Fruit fly (Drosophila melanogaster) whole organism, embryonic: ENCODE results near the gene Mzt1.

Source experiments
- Adf1 ChIP-seq: fragments of 200-800 bp; sonication (Bioruptor generic); IDR thresholded peaks from 2 replicates; pipeline ENCODE4 v1.3.6; 2022; ENCODE audit warnings: missing biosample characterization, missing genetic modification characterization
- Asciz ChIP-seq: fragments of 200-800 bp; sonication (Bioruptor generic); optimal IDR thresholded peaks from 2 replicates; lab custom pipeline; 2017; ENCODE audit warnings: missing biosample characterization, mild to moderate bottlenecking, missing genetic modification characterization, missing genetic modification reagents
- Awh ChIP-seq: fragments of 200-800 bp; sonication (Bioruptor generic); IDR thresholded peaks from 2 replicates; pipeline ENCODE4, ENCODE4 v1.3.6; 2022; ENCODE audit warnings: missing biosample characterization, missing genetic modification characterization
- CG10366 ChIP-seq: fragments of 200-800 bp; sonication (Bioruptor generic); IDR thresholded peaks from 2 replicates; pipeline ENCODE4 v1.3.6; 2022; ENCODE audit warnings: missing biosample characterization, missing genetic modification characterization
- CG11696 ChIP-seq: fragments of 200-800 bp; sonication (Bioruptor generic); IDR thresholded peaks from 2 replicates; pipeline ENCODE4 v1.3.6; 2022; ENCODE audit warnings: missing biosample characterization, missing genetic modification characterization
- CG11723 ChIP-seq: fragments of 200-800 bp; sonication (Bioruptor generic); optimal IDR thresholded peaks from 2 replicates; lab custom pipeline; 2017; ENCODE audit warnings: missing biosample characterization, mild to moderate bottlenecking, missing genetic modification characterization
- CG12104 ChIP-seq: fragments of 200-800 bp; sonication (Bioruptor generic); optimal IDR thresholded peaks from 3 replicates; lab custom pipeline; 2016; ENCODE audit warnings: missing biosample characterization, missing genetic modification characterization
- CG12219 ChIP-seq: fragments of 200-800 bp; sonication (Bioruptor generic); optimal IDR thresholded peaks from 3 replicates; lab custom pipeline; 2018; ENCODE audit warnings: missing biosample characterization, mild to moderate bottlenecking, missing genetic modification characterization
- CG15479 ChIP-seq: fragments of 200-800 bp; sonication (Bioruptor generic); optimal IDR thresholded peaks from 3 replicates; lab custom pipeline; 2019; ENCODE audit warnings: missing biosample characterization, mild to moderate bottlenecking, missing genetic modification characterization, moderate library complexity
- CG17361 ChIP-seq: fragments of 200-800 bp; sonication (Bioruptor generic); IDR thresholded peaks from 3 replicates; pipeline ENCODE4 v1.3.6; 2022; ENCODE audit warnings: missing biosample characterization, missing genetic modification characterization
- CG3065 ChIP-seq: fragments of 200-800 bp; sonication (Bioruptor generic); optimal IDR thresholded peaks from 2 replicates; lab custom pipeline; 2016; ENCODE audit warnings: missing biosample characterization, missing genetic modification characterization
- CG31441 ChIP-seq: fragments of 200-800 bp; sonication (Bioruptor generic); IDR thresholded peaks from 2 replicates; pipeline ENCODE4 v1.3.6; 2022; ENCODE audit warnings: missing biosample characterization, missing genetic modification characterization
- CG43689 ChIP-seq: fragments of 200-800 bp; sonication (Bioruptor generic); IDR thresholded peaks from 2 replicates; pipeline ENCODE4 v1.3.6; 2022; ENCODE audit warnings: missing biosample characterization, missing genetic modification characterization
- CG4730 ChIP-seq: fragments of 200-800 bp; sonication (Bioruptor generic); IDR thresholded peaks from 2 replicates; pipeline ENCODE4 v1.3.6; 2022; ENCODE audit warnings: missing biosample characterization, missing genetic modification characterization
- CG6254 ChIP-seq: fragments of 200-800 bp; sonication (Bioruptor generic); optimal IDR thresholded peaks from 3 replicates; lab custom pipeline; 2017; ENCODE audit warnings: mild to moderate bottlenecking, missing biosample characterization, missing genetic modification reagents, missing genetic modification characterization
- CG7556 ChIP-seq: fragments of 200-800 bp; sonication (Bioruptor generic); optimal IDR thresholded peaks from 2 replicates; lab custom pipeline; 2017; ENCODE audit warnings: missing biosample characterization, mild to moderate bottlenecking, missing genetic modification characterization
- CG8359 ChIP-seq: fragments of 200-800 bp; sonication (Bioruptor generic); optimal IDR thresholded peaks from 2 replicates; lab custom pipeline; 2017; ENCODE audit warnings: missing biosample characterization, mild to moderate bottlenecking, missing genetic modification characterization, borderline replicate concordance
- CG8765 ChIP-seq: fragments of 200-800 bp; sonication (Bioruptor generic); IDR thresholded peaks from 2 replicates; pipeline ENCODE4 v1.3.6; 2022; ENCODE audit warnings: missing biosample characterization, missing genetic modification characterization
- CoRest ChIP-seq: fragments of 200-800 bp; sonication (Bioruptor generic); optimal IDR thresholded peaks from 3 replicates; lab custom pipeline; 2018; ENCODE audit warnings: missing biosample characterization, mild to moderate bottlenecking, missing genetic modification characterization, moderate library complexity
- Ets65A ChIP-seq: fragments of 200-800 bp; sonication (Bioruptor generic); peaks from one replicate; lab custom pipeline; 2016; ENCODE audit warnings: missing biosample characterization, missing genetic modification characterization
- GATAe ChIP-seq: fragments of 200-800 bp; sonication (Bioruptor generic); conservative IDR thresholded peaks from 2 replicates; pipeline ENCODE4 v1.3.6; 2022; ENCODE audit warnings: missing biosample characterization, missing genetic modification characterization
- H15 ChIP-seq: fragments of 200-800 bp; sonication (Bioruptor generic); IDR thresholded peaks from 3 replicates; pipeline ENCODE4 v1.3.6; 2022; ENCODE audit warnings: missing biosample characterization, missing genetic modification characterization
- HLH3B ChIP-seq: fragments of 200-800 bp; sonication (Bioruptor generic); IDR thresholded peaks from 2 replicates; pipeline ENCODE4 v1.3.6; 2022; ENCODE audit warnings: missing biosample characterization, missing genetic modification characterization
- HLHmδ ChIP-seq: fragments of 200-800 bp; sonication (Bioruptor generic); optimal IDR thresholded peaks from 2 replicates; lab custom pipeline; 2018; ENCODE audit warnings: missing biosample characterization, mild to moderate bottlenecking, missing genetic modification characterization, moderate library complexity
- Jarid2 ChIP-seq: fragments of 200-800 bp; sonication (Bioruptor generic); optimal IDR thresholded peaks from 3 replicates; lab custom pipeline; 2017; ENCODE audit warnings: mild to moderate bottlenecking, missing biosample characterization, missing genetic modification reagents, missing genetic modification characterization
- MTF-1 ChIP-seq: fragments of 200-800 bp; sonication (Bioruptor generic); optimal IDR thresholded peaks from 2 replicates; lab custom pipeline; 2018; ENCODE audit warnings: missing biosample characterization, mild to moderate bottlenecking, missing genetic modification characterization, borderline replicate concordance
- Med ChIP-seq: fragments of 200-800 bp; sonication (Bioruptor generic); peaks from one replicate; lab custom pipeline; 2016; ENCODE audit warnings: missing biosample characterization, missing genetic modification characterization, mild to moderate bottlenecking, inconsistent platforms, moderate library complexity
- Mes4 ChIP-seq: fragments of 200-800 bp; sonication (Bioruptor generic); optimal IDR thresholded peaks from 2 replicates; lab custom pipeline; 2016; ENCODE audit warnings: missing biosample characterization, missing genetic modification characterization
- Pdp1 ChIP-seq, 2 experiments: fragments of 200-800 bp; sonication (Bioruptor generic); optimal IDR thresholded peaks; 3 replicates each; lab custom pipeline; 2016; ENCODE audit warnings: missing biosample characterization in 2 of 2, missing genetic modification characterization in 2 of 2, mild to moderate bottlenecking in 1 of 2, moderate library complexity in 1 of 2
- Sry-δ ChIP-seq: fragments of 200-800 bp; sonication (Bioruptor generic); optimal IDR thresholded peaks from 2 replicates; lab custom pipeline; 2016; ENCODE audit warnings: missing biosample characterization, missing genetic modification characterization
- Xbp1 ChIP-seq: fragments of 200-800 bp; sonication (Bioruptor generic); optimal IDR thresholded peaks from 3 replicates; lab custom pipeline; 2016; ENCODE audit warnings: missing biosample characterization, mild to moderate bottlenecking, missing genetic modification characterization
- YL-1 ChIP-seq: fragments of 200-800 bp; sonication (Bioruptor generic); optimal IDR thresholded peaks from 3 replicates; lab custom pipeline; 2017; ENCODE audit warnings: missing biosample characterization, mild to moderate bottlenecking, missing genetic modification characterization
- ara ChIP-seq: fragments of 200-800 bp; sonication (Bioruptor generic); IDR thresholded peaks from 2 replicates; pipeline ENCODE4 v1.3.6; 2022; ENCODE audit warnings: missing biosample characterization, missing genetic modification characterization
- ash1 ChIP-seq: fragments of 200-800 bp; sonication (Bioruptor generic); optimal IDR thresholded peaks from 2 replicates; lab custom pipeline; 2018; ENCODE audit warnings: missing biosample characterization, mild to moderate bottlenecking, missing genetic modification characterization
- chinmo ChIP-seq: fragments of 200-800 bp; sonication (Bioruptor generic); IDR thresholded peaks from 4 replicates; pipeline ENCODE4 v1.3.6; 2022; ENCODE audit warnings: missing biosample characterization, missing genetic modification characterization; ENCODE audit not compliant: partially characterized antibody
- ci ChIP-seq: fragments of 200-800 bp; sonication (Bioruptor generic); IDR thresholded peaks from 3 replicates; pipeline ENCODE4 v1.3.6; 2022; ENCODE audit warnings: missing biosample characterization, missing genetic modification characterization
- crol ChIP-seq: fragments of 200-800 bp; sonication (Bioruptor generic); IDR thresholded peaks from 2 replicates; pipeline ENCODE4 v1.3.6; 2022; ENCODE audit warnings: missing biosample characterization, missing genetic modification characterization
- crp ChIP-seq, 2 experiments: fragments of 200-800 bp; sonication (Bioruptor generic); optimal IDR thresholded peaks; 2 replicates in 1 of 2; 3 replicates in 1 of 2; lab custom pipeline; 2017; ENCODE audit warnings: missing biosample characterization in 2 of 2, missing genetic modification characterization in 2 of 2, mild to moderate bottlenecking in 1 of 2, moderate library complexity in 1 of 2
- dimm ChIP-seq: fragments of 200-800 bp; sonication (Bioruptor generic); IDR thresholded peaks from 2 replicates; pipeline ENCODE4 v1.3.6; 2022; ENCODE audit warnings: missing biosample characterization, missing genetic modification characterization
- fru ChIP-seq: fragments of >200 bp; optimal IDR thresholded peaks from 2 replicates; lab custom pipeline; 2017
- gcm2 ChIP-seq: fragments of 200-800 bp; sonication (Bioruptor generic); optimal IDR thresholded peaks from 2 replicates; lab custom pipeline; 2016; ENCODE audit warnings: missing biosample characterization, missing genetic modification characterization
- gem ChIP-seq: fragments of 200-800 bp; sonication (Bioruptor generic); optimal IDR thresholded peaks from 2 replicates; lab custom pipeline; 2019; ENCODE audit warnings: missing biosample characterization, mild to moderate bottlenecking, missing genetic modification characterization, moderate library complexity
- hth ChIP-seq: fragments of >200 bp; optimal IDR thresholded peaks from 2 replicates; lab custom pipeline; 2017; ENCODE audit warnings: inconsistent platforms
- insv ChIP-seq, 2 experiments: fragments of 200-800 bp; sonication (Bioruptor generic); optimal IDR thresholded peaks; 3 replicates each; lab custom pipeline; 2016 to 2018; ENCODE audit warnings: missing biosample characterization in 2 of 2, missing genetic modification characterization in 2 of 2
- jigr1 ChIP-seq: fragments of 200-800 bp; sonication (Bioruptor generic); IDR thresholded peaks from 3 replicates; pipeline ENCODE4 v1.3.6; 2022; ENCODE audit warnings: missing biosample characterization, missing genetic modification characterization
- nerfin-2 ChIP-seq: fragments of 200-800 bp; sonication (Bioruptor generic); IDR thresholded peaks from 2 replicates; pipeline ENCODE4 v1.3.6; 2022; ENCODE audit warnings: missing biosample characterization, missing genetic modification characterization; ENCODE audit not compliant: partially characterized antibody
- nom ChIP-seq: fragments of 200-800 bp; sonication (Bioruptor generic); optimal IDR thresholded peaks from 2 replicates; lab custom pipeline; 2017; ENCODE audit warnings: missing biosample characterization, missing genetic modification characterization, mild to moderate bottlenecking, moderate library complexity, missing genetic modification reagents
- ro ChIP-seq: fragments of 200-800 bp; sonication (Bioruptor generic); IDR thresholded peaks from 2 replicates; pipeline ENCODE4 v1.3.6; 2022; ENCODE audit warnings: missing biosample characterization, missing genetic modification characterization
- sob ChIP-seq: fragments of 200-800 bp; sonication (Bioruptor generic); IDR thresholded peaks from 2 replicates; pipeline ENCODE4 v1.3.6; 2022; ENCODE audit warnings: missing biosample characterization, missing genetic modification characterization
- vfl ChIP-seq: fragments of 200-800 bp; sonication (Bioruptor generic); optimal IDR thresholded peaks from 2 replicates; lab custom pipeline; 2016; ENCODE audit warnings: missing biosample characterization, missing genetic modification characterization

The Mzt1 gene

DNA sequence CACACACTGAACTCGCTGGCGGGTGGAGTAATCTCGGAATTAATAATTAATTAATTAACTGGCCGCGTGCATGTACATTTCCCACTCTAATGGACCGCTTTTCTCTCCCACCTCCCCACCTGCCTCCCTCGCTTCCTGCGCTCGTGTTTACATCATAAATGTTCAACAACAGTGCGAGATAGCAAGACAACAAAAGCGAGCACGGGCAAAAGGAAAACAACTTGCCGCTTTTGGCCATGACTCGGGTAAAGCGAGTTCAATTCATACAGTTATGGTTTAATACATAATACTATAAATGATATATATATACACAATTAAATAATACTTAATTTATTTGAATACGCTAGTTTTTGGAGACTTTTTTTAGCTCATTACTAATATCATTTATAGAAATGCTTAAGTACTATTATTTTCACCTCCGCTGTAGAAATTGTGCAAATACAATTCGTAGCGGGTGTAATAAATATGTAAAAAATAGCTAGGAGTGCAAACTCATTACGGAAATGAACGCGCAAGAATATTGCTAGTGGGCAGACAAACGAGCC lies 37.4 kb downstream of the Mzt1 start:
- TF ChIP-seq gem (tag; lab: Kevin White, UChicago), result peak; percentile 9
- TF ChIP-seq MTF-1, result no peak
- TF ChIP-seq dimm (GFP tag; lab: Robert Waterston, UW), result no peak
- TF ChIP-seq ro, result no peak
- TF ChIP-seq Med (GFP tag; lab: Kevin White, UChicago), result peak; percentile 44
- TF ChIP-seq Jarid2 (GFP tag; lab: Kevin White, UChicago), result no peak
- TF ChIP-seq Adf1 (GFP tag; lab: Robert Waterston, UW), result no peak
- no peak for TF ChIP-seq gcm2
- no peak for TF ChIP-seq HLH3B (GFP tag; lab: Robert Waterston, UW)
- no peak for TF ChIP-seq CG4730 (GFP tag; lab: Robert Waterston, UW)
- TF ChIP-seq CG7556 (GFP tag; lab: Kevin White, UChicago), result no peak
- no peak for TF ChIP-seq CG12104 (GFP tag; lab: Kevin White, UChicago)
- TF ChIP-seq GATAe (GFP tag; lab: Robert Waterston, UW), result no peak
- 0 out of 2 replicates have a peak, but pooled peaks have one; percentile 9 for TF ChIP-seq sob (GFP tag; lab: Robert Waterston, UW)
- TF ChIP-seq Mes4 (GFP tag; lab: Kevin White, UChicago), result no peak
- TF ChIP-seq chinmo (GFP tag; lab: Robert Waterston, UW), result 0 out of 4 replicates have a peak, but pooled peaks have one; percentile 3
- TF ChIP-seq CG15479, result no peak
- TF ChIP-seq CG31441 (GFP tag; lab: Robert Waterston, UW), result no peak
- TF ChIP-seq jigr1, result no peak
- TF ChIP-seq crol (GFP tag; lab: Robert Waterston, UW), result peak; percentile 53
- no peak for TF ChIP-seq CG6254 (GFP tag; lab: Kevin White, UChicago)
- TF ChIP-seq insv (GFP tag; optimal IDR thresholded peaks at IDR 0.05; lab: Kevin White, UChicago), result no peak
- TF ChIP-seq YL-1 (GFP tag; lab: Kevin White, UChicago), result no peak
- no peak for TF ChIP-seq vfl (GFP tag; lab: Kevin White, UChicago)
- no peak for TF ChIP-seq Sry-δ
- TF ChIP-seq CG8359 (GFP tag; lab: Kevin White, UChicago), result no peak
- no peak for TF ChIP-seq CG11723 (GFP tag; lab: Kevin White, UChicago)
- no peak for TF ChIP-seq CG8765 (GFP tag; lab: Robert Waterston, UW)
- TF ChIP-seq CG10366, result no peak
- no peak for TF ChIP-seq H15 (GFP tag; lab: Robert Waterston, UW)
- 0 out of 2 replicates have a peak, but pooled peaks have one; percentile 9 for TF ChIP-seq nerfin-2
- TF ChIP-seq CoRest (tag; lab: Kevin White, UChicago), result no peak
- TF ChIP-seq Awh (GFP tag; lab: Robert Waterston, UW), result 0 out of 2 replicates have a peak, but pooled peaks have one; percentile 11
- TF ChIP-seq crp (GFP tag; optimal IDR thresholded peaks at IDR 0.05; lab: Kevin White, UChicago), result no peak
- no peak for TF ChIP-seq ash1 (GFP tag; lab: Kevin White, UChicago)
- TF ChIP-seq fru, result no peak
- no peak for TF ChIP-seq hth (lab: Kevin White, UChicago)
- TF ChIP-seq ara (GFP tag; lab: Robert Waterston, UW), result peak; percentile 30; the same call in 1 of the 2 replicates
- no peak for TF ChIP-seq Xbp1 (GFP tag; lab: Kevin White, UChicago)
- no peak for TF ChIP-seq HLHmδ
- TF ChIP-seq Asciz (GFP tag; lab: Kevin White, UChicago), result no peak
- TF ChIP-seq ci (GFP tag; lab: Robert Waterston, UW), result peak; percentile 15; the same call in 1 of the 3 replicates
- no peak for TF ChIP-seq CG43689 (GFP tag; lab: Robert Waterston, UW)
- TF ChIP-seq Ets65A (GFP tag; lab: Kevin White, UChicago), result peak; percentile 26
- no peak for TF ChIP-seq CG17361
- peak; percentile 50 for TF ChIP-seq nom (GFP tag; lab: Kevin White, UChicago)
- TF ChIP-seq Pdp1 (GFP tag; optimal IDR thresholded peaks at IDR 0.05; lab: Kevin White, UChicago), result peak in 1 of 2 experiments; percentile 42
- no peak for TF ChIP-seq CG12219
- TF ChIP-seq CG3065, result no peak
- TF ChIP-seq CG11696 (GFP tag; lab: Robert Waterston, UW), result 0 out of 2 replicates have a peak, but pooled peaks have one; percentile 27
